Worm (Caenorhabditis elegans) whole organism, L1 larva: ENCODE results near the gene fbxb-92.

Experiments
- alr-1 ChIP-seq: fragments of 200-800 bp; sonication (Bioruptor generic); optimal IDR thresholded peaks from 2 replicates; lab custom pipeline; 2018; ENCODE audit warnings: borderline replicate concordance, mild to moderate bottlenecking, missing genetic modification characterization, missing compliant biosample characterization
- efl-1 ChIP-seq, 4 experiments: fragments of 150-350 bp; optimal IDR thresholded peaks in 3 of 4; peaks in 1 of 4; 1 replicate in 1 of 4; 2 replicates in 3 of 4; lab custom pipeline; 2014; ENCODE audit warnings: missing biosample characterization in 2 of 4, missing genetic modification characterization in 2 of 4, missing genetic modification reagents in 2 of 4
- elt-2 ChIP-seq: sonication (generic microtip); optimal IDR thresholded peaks from 2 replicates; lab custom pipeline; 2016; ENCODE audit warnings: missing genetic modification characterization, mild to moderate bottlenecking, inconsistent platforms, missing compliant biosample characterization, missing genetic modification reagents
- fos-1 ChIP-seq: fragments of 150-350 bp; optimal IDR thresholded peaks from 2 replicates; lab custom pipeline; 2014; ENCODE audit warnings: missing biosample characterization, missing genetic modification characterization
- lin-39 ChIP-seq: fragments of 150-350 bp; optimal IDR thresholded peaks from 2 replicates; lab custom pipeline; 2014; ENCODE audit warnings: missing biosample characterization, missing genetic modification reagents, missing genetic modification characterization

DNA sequence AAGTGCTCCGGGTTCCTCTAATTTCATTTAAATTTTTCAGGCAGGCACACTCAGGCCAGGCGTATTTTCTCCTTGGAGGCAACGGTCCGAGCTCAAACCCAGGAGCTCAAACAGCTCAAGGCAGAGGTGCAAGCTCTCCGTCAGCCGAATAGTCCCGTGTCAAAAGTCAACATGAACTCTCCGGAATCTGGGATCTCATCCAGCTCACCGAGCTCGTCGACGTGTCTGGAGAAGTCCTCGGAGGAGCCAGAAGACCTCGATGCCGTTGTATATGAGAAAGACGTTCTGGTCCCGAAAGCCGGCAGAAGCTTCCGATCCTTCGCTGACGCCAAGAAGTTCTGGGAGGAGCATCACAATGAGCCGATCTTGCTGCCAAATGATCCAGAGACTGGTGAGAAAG, 38.5 kb upstream of the fbxb-92 start:
- TF ChIP-seq elt-2 (no peak), lin-39 (tag; lab: Kevin White, UChicago) (no peak), fos-1 (tag; lab: Kevin White, UChicago) (no peak), alr-1 (tag; lab: Kevin White, UChicago) (no peak), efl-1 (optimal IDR thresholded peaks at IDR 0.05; lab: Kevin White, UChicago) (no peak), efl-1 (GFP tag; optimal IDR thresholded peaks at IDR 0.05 in 1 of 2; lab: Kevin White, UChicago) (no peak)
